Fruit fly (Drosophila melanogaster): ENCODE measurements around the gene dgt4.

dgt4 gene

dm6 chrX:4106756-4107155, 6.7 kb upstream of the dgt4 start (continued):
- TF ChIP-seq phol (tag; optimal IDR thresholded peaks at IDR 0.05), result peak; percentile 56
- TF ChIP-seq CG4424 (GFP tag; optimal IDR thresholded peaks at IDR 0.05), result peak; percentile 36
- TF ChIP-seq bsh (GFP tag; optimal IDR thresholded peaks at IDR 0.05), result peak; percentile 3 to 53
- 0 out of 3 replicates have a peak, but pooled peaks have one; percentile 19 for TF ChIP-seq CG7357 (GFP tag; IDR thresholded peaks at IDR 0.05)
- peak; percentile 29 for TF ChIP-seq Hsf (GFP tag; optimal IDR thresholded peaks at IDR 0.05)
- no peak for TF ChIP-seq HmgZ (tag; optimal IDR thresholded peaks at IDR 0.05)
- peak; percentile 25 for TF ChIP-seq CG9609 (GFP tag; optimal IDR thresholded peaks at IDR 0.05)
- TF ChIP-seq CG12391 (tag; optimal IDR thresholded peaks at IDR 0.05), result peak; percentile 20
- TF ChIP-seq CG2120 (GFP tag; optimal IDR thresholded peaks at IDR 0.05), result peak; percentile 26
- TF ChIP-seq nmo (GFP tag; optimal IDR thresholded peaks at IDR 0.05), result peak; percentile 51
- 0 out of 2 replicates have a peak, but pooled peaks have one; percentile 13 for TF ChIP-seq CG4360 (GFP tag; IDR thresholded peaks at IDR 0.05)
- peak; percentile 54 for TF ChIP-seq CG2678 (tag; optimal IDR thresholded peaks at IDR 0.05)
- TF ChIP-seq CG43689 (GFP tag; IDR thresholded peaks at IDR 0.05), result no peak
- peak; percentile 37 for TF ChIP-seq nom (GFP tag; optimal IDR thresholded peaks at IDR 0.05)
- no peak for TF ChIP-seq aop (GFP tag; IDR thresholded peaks at IDR 0.05)
- TF ChIP-seq fd102C (GFP tag; optimal IDR thresholded peaks at IDR 0.05), result no peak
- no peak for TF ChIP-seq Bdp1 (GFP tag; optimal IDR thresholded peaks at IDR 0.05)
- peak; percentile 48 for TF ChIP-seq CG17829 (tag; optimal IDR thresholded peaks at IDR 0.05)
- no peak for TF ChIP-seq zf30C (GFP tag; optimal IDR thresholded peaks at IDR 0.05)
- TF ChIP-seq zen (tag; optimal IDR thresholded peaks at IDR 0.05), result peak; percentile 7
- peak; percentile 24; the same call in 1 of the 2 replicates for TF ChIP-seq sisA (GFP tag; IDR thresholded peaks at IDR 0.05)
- TF ChIP-seq Tbp (GFP tag; optimal IDR thresholded peaks at IDR 0.05), result no peak
- TF ChIP-seq CG2129 (GFP tag; IDR thresholded peaks at IDR 0.05; ENCODE audit: partially characterized antibody), result no peak
- TF ChIP-seq HmgD (GFP tag; optimal IDR thresholded peaks at IDR 0.05), result no peak
- TF ChIP-seq Ptx1 (GFP tag; IDR thresholded peaks at IDR 0.05), result peak; percentile 35; the same call in 1 of the 2 replicates
- no peak for TF ChIP-seq D (optimal IDR thresholded peaks at IDR 0.05)
- peak; percentile 34 for TF ChIP-seq D (GFP tag; optimal IDR thresholded peaks at IDR 0.05)
- peak; percentile 56 for TF ChIP-seq CG7839 (tag; optimal IDR thresholded peaks at IDR 0.05)
- peak in 1 of 3 experiments; percentile 45 for TF ChIP-seq lola (GFP tag; optimal IDR thresholded peaks at IDR 0.05)
- peak in 1 of 2 experiments; percentile 33 for TF ChIP-seq chif (GFP tag; optimal IDR thresholded peaks at IDR 0.05)
- 0 out of 2 replicates have a peak, but pooled peaks have one; percentile 4 for TF ChIP-seq lmd (GFP tag; IDR thresholded peaks at IDR 0.05)
- peak; percentile 14 for TF ChIP-seq CG6254 (GFP tag; optimal IDR thresholded peaks at IDR 0.05)
- TF ChIP-seq Ada2b (GFP tag; IDR thresholded peaks at IDR 0.05), result no peak
- TF ChIP-seq Drgx (GFP tag; IDR thresholded peaks at IDR 0.05), result peak; percentile 67
- TF ChIP-seq CG2712 (tag; optimal IDR thresholded peaks at IDR 0.05), result peak; percentile 63
- TF ChIP-seq CG11560 (tag; IDR thresholded peaks at IDR 0.05), result 0 out of 3 replicates have a peak, but pooled peaks have one; percentile 48
- TF ChIP-seq mam (GFP tag; optimal IDR thresholded peaks at IDR 0.05), result peak; percentile 23
- TF ChIP-seq CG8359 (GFP tag; optimal IDR thresholded peaks at IDR 0.05; ENCODE audit: borderline replicate concordance), result no peak
- peak; percentile 3 for TF ChIP-seq trem (tag; optimal IDR thresholded peaks at IDR 0.05)
- peak; percentile 60 for TF ChIP-seq CG10979 (tag; optimal IDR thresholded peaks at IDR 0.05)
- peak; percentile 93 for TF ChIP-seq Ets65A (GFP tag)
- TF ChIP-seq CG6175 (GFP tag; IDR thresholded peaks at IDR 0.05), result no peak
- peak; percentile 82 for TF ChIP-seq Med (GFP tag)
- no peak for TF ChIP-seq Trl (optimal IDR thresholded peaks at IDR 0.05)
- TF ChIP-seq Trl (GFP tag; optimal IDR thresholded peaks at IDR 0.05), result no peak
- 0 out of 3 replicates have a peak, but pooled peaks have one; percentile 10 for TF ChIP-seq zfh1 (GFP tag; IDR thresholded peaks at IDR 0.05)
- peak; percentile 29 for TF ChIP-seq CG17359 (tag; optimal IDR thresholded peaks at IDR 0.05)
- no peak for TF ChIP-seq prd (optimal IDR thresholded peaks at IDR 0.05)
- TF ChIP-seq prd (GFP tag; IDR thresholded peaks at IDR 0.05), result peak; percentile 33; the same call in 1 of the 3 replicates
- no peak for TF ChIP-seq Sox100B (GFP tag; optimal IDR thresholded peaks at IDR 0.05)
- peak; percentile 27 for TF ChIP-seq ind (GFP tag; optimal IDR thresholded peaks at IDR 0.05)

Data from whole organism, embryonic.